Worm (Caenorhabditis elegans): ENCODE data around the gene mif-2.

DNA sequence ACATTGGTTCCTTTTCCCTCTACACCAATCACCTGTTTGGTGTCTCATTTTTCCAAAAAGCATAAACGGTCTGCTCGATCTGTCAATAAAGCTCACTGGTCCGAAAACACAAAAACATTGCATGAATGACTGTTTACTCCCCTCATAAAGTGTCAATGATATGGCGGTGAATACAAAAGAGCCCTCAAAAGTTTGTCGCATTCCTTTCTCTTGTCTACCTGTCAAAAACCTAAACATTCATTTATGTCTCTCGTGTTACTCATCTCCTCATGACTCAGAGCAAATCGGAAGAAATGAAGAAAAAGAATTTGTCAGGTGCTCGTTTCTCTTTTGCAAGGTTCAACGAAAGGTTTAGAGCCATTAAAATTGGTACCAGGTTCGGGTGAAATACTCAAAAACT, 27.0 kb downstream of the mif-2 start:
- TF ChIP-seq mdl-1 (tag; optimal IDR thresholded peaks at IDR 0.05) (no peak), ets-5 (GFP tag; IDR thresholded peaks at IDR 0.05) (no peak), egl-27 (tag; optimal IDR thresholded peaks at IDR 0.05) (no peak), tbx-2 (tag; optimal IDR thresholded peaks at IDR 0.05) (no peak), unc-130 (tag; optimal IDR thresholded peaks at IDR 0.05) (no peak), unc-62 (GFP tag; optimal IDR thresholded peaks at IDR 0.05) (no peak), lin-39 (tag; optimal IDR thresholded peaks at IDR 0.05) (no peak), fos-1 (tag; optimal IDR thresholded peaks at IDR 0.05) (no peak), swsn-7 (tag; optimal IDR thresholded peaks at IDR 0.05) (no peak), ceh-82 (tag; optimal IDR thresholded peaks at IDR 0.05) (no peak), ztf-11 (tag; optimal IDR thresholded peaks at IDR 0.05) (no peak), C04F5.9 (tag; optimal IDR thresholded peaks at IDR 0.05) (no peak)
